Fruit fly (Drosophila melanogaster): ENCODE results near the gene msl-2.
A peak's percentile ranks its signal among the peaks of the same experiment; 100 is the strongest.

msl-2 gene

dm6 chr2L:3437068-3437467, 28.8 kb downstream of the msl-2 start (continued):
- no peak for TF ChIP-seq ftz-f1 (GFP tag; optimal IDR thresholded peaks at IDR 0.05)
- peak; percentile 71 for TF ChIP-seq onecut (GFP tag; IDR thresholded peaks at IDR 0.05)
- no peak for TF ChIP-seq CG16779 (GFP tag; IDR thresholded peaks at IDR 0.05)
- TF ChIP-seq Xbp1 (GFP tag; optimal IDR thresholded peaks at IDR 0.05) = peak; percentile 29
- TF ChIP-seq croc (GFP tag; conservative IDR thresholded peaks at IDR 0.05) = no peak
- peak in 1 of 2 experiments; percentile 89 for TF ChIP-seq eve (GFP tag; optimal IDR thresholded peaks at IDR 0.05)
- TF ChIP-seq ken (GFP tag; IDR thresholded peaks at IDR 0.05) = 0 out of 3 replicates have a peak, but pooled peaks have one; percentile 35
- TF ChIP-seq CG15601 (tag; optimal IDR thresholded peaks at IDR 0.05) = peak; percentile 25
- no peak for TF ChIP-seq GATAe (GFP tag; conservative IDR thresholded peaks at IDR 0.05)
- no peak for TF ChIP-seq B-H2 (GFP tag; optimal IDR thresholded peaks at IDR 0.05)
- 0 out of 2 replicates have a peak, but pooled peaks have one; percentile 24 for TF ChIP-seq wor (GFP tag; IDR thresholded peaks at IDR 0.05)
- TF ChIP-seq vvl (GFP tag; IDR thresholded peaks at IDR 0.05) = peak; percentile 85
- TF ChIP-seq CG34224 (GFP tag; IDR thresholded peaks at IDR 0.05; ENCODE audit: partially characterized antibody) = no peak
- no peak for TF ChIP-seq CG15073 (GFP tag; optimal IDR thresholded peaks at IDR 0.05)
- no peak for TF ChIP-seq Rfx (GFP tag; IDR thresholded peaks at IDR 0.05)
- peak; percentile 35; the same call in 1 of the 2 replicates for TF ChIP-seq esg (GFP tag; conservative IDR thresholded peaks at IDR 0.05)
- no peak for TF ChIP-seq CG12236 (GFP tag; optimal IDR thresholded peaks at IDR 0.05)
- TF ChIP-seq Spps (tag; optimal IDR thresholded peaks at IDR 0.05) = peak; percentile 37
- peak; percentile 73 for TF ChIP-seq unpg (GFP tag; optimal IDR thresholded peaks at IDR 0.05)
- TF ChIP-seq ato (GFP tag; IDR thresholded peaks at IDR 0.05; ENCODE audit: partially characterized antibody) = no peak
- peak; percentile 57 for TF ChIP-seq zen (tag; optimal IDR thresholded peaks at IDR 0.05)
- peak; percentile 66 for TF ChIP-seq Oli (tag; optimal IDR thresholded peaks at IDR 0.05)
- TF ChIP-seq CG10431 (GFP tag; optimal IDR thresholded peaks at IDR 0.05) = no peak
- no peak for TF ChIP-seq CG13624 (GFP tag; optimal IDR thresholded peaks at IDR 0.05)
- no peak for TF ChIP-seq CG9215 (GFP tag; IDR thresholded peaks at IDR 0.05)
- TF ChIP-seq CG13123 (GFP tag; optimal IDR thresholded peaks at IDR 0.05) = no peak
- TF ChIP-seq CG7271 (tag; optimal IDR thresholded peaks at IDR 0.05) = peak; percentile 17
- no peak for TF ChIP-seq Hr3 (GFP tag; optimal IDR thresholded peaks at IDR 0.05)
- TF ChIP-seq tup (GFP tag; optimal IDR thresholded peaks at IDR 0.05) = no peak
- TF ChIP-seq hth (optimal IDR thresholded peaks at IDR 0.05) = no peak
- TF ChIP-seq CG12155 (GFP tag; optimal IDR thresholded peaks at IDR 0.05) = no peak
- no peak for TF ChIP-seq CG3726 (GFP tag; IDR thresholded peaks at IDR 0.05)
- TF ChIP-seq p53 (GFP tag; optimal IDR thresholded peaks at IDR 0.05) = no peak
- peak; percentile 42 for TF ChIP-seq Meics (GFP tag; optimal IDR thresholded peaks at IDR 0.05)
- peak; percentile 66; the same call in 1 of the 3 replicates for TF ChIP-seq otp (GFP tag; IDR thresholded peaks at IDR 0.05)
- no peak for TF ChIP-seq da (GFP tag; optimal IDR thresholded peaks at IDR 0.05)
- peak; percentile 4 for TF ChIP-seq CG8944 (GFP tag; optimal IDR thresholded peaks at IDR 0.05)
- TF ChIP-seq CG2199 (GFP tag; IDR thresholded peaks at IDR 0.05) = no peak
- no peak for TF ChIP-seq z (GFP tag; IDR thresholded peaks at IDR 0.05)
- TF ChIP-seq CG11560 (tag; IDR thresholded peaks at IDR 0.05) = 0 out of 3 replicates have a peak, but pooled peaks have one; percentile 33
- no peak for TF ChIP-seq fu2 (GFP tag; optimal IDR thresholded peaks at IDR 0.05)
- TF ChIP-seq CG6813 (GFP tag; optimal IDR thresholded peaks at IDR 0.05) = peak; percentile 49
- no peak for TF ChIP-seq corto (GFP tag; optimal IDR thresholded peaks at IDR 0.05)
- peak; percentile 14 for TF ChIP-seq run (tag; optimal IDR thresholded peaks at IDR 0.05)
- peak in 1 of 2 experiments; percentile 22 for TF ChIP-seq Eip74EF (GFP tag; optimal IDR thresholded peaks at IDR 0.05)
- TF ChIP-seq CG11093 (GFP tag; IDR thresholded peaks at IDR 0.05) = no peak
- no peak for TF ChIP-seq mirr (GFP tag; optimal IDR thresholded peaks at IDR 0.05)
- TF ChIP-seq CG13775 (GFP tag; optimal IDR thresholded peaks at IDR 0.05) = no peak
- TF ChIP-seq sens (GFP tag) = peak; percentile 95
- peak; percentile 35 for TF ChIP-seq CG12659 (GFP tag; optimal IDR thresholded peaks at IDR 0.05)
- TF ChIP-seq CG4730 (GFP tag; IDR thresholded peaks at IDR 0.05) = 0 out of 2 replicates have a peak, but pooled peaks have one; percentile 14
